Fruit fly (Drosophila melanogaster) whole organism, wandering third instar larva: ENCODE data around the gene Ask1.

Source experiments
- Abd-B ChIP-seq: fragments of >200 bp; optimal IDR thresholded peaks from 2 replicates; lab custom pipeline; 2017; ENCODE audit warnings: missing biosample characterization, missing genetic modification characterization
- CG9705 ChIP-seq: fragments of 200-800 bp; sonication (Bioruptor generic); optimal IDR thresholded peaks from 2 replicates; lab custom pipeline; 2018; ENCODE audit warnings: missing biosample characterization, mild to moderate bottlenecking, missing genetic modification characterization
- Dif ChIP-seq: fragments of 200-275, 200-300 bp; sonication (Bioruptor generic); optimal IDR thresholded peaks from 2 replicates; lab custom pipeline; 2018; ENCODE audit warnings: missing biosample characterization, missing genetic modification characterization; ENCODE audit not compliant: partially characterized antibody
- GATAd ChIP-seq: sonication (Bioruptor generic); optimal IDR thresholded peaks from 2 replicates; lab custom pipeline; 2016; ENCODE audit warnings: missing biosample characterization, missing genetic modification characterization
- Myc ChIP-seq: fragments of >200 bp; optimal IDR thresholded peaks from 2 replicates; lab custom pipeline; 2017
- N ChIP-seq: fragments of >200 bp; optimal IDR thresholded peaks from 2 replicates; lab custom pipeline; 2018; ENCODE audit warnings: missing biosample characterization, missing external identifiers, missing genetic modification characterization
- OdsH ChIP-seq: fragments of 200-800 bp; sonication (Bioruptor generic); optimal IDR thresholded peaks from 2 replicates; lab custom pipeline; 2016; ENCODE audit warnings: missing biosample characterization, mild to moderate bottlenecking, missing genetic modification characterization
- Rel ChIP-seq, 2 experiments: fragments of 200-800 bp; sonication (Bioruptor generic) in 1 of 2; optimal IDR thresholded peaks; 2 replicates in 1 of 2; 3 replicates in 1 of 2; lab custom pipeline; 2016 to 2019; ENCODE audit warnings: mild to moderate bottlenecking in 2 of 2, missing biosample characterization in 2 of 2, missing genetic modification characterization in 2 of 2, moderate library complexity in 1 of 2
- dmrt93B ChIP-seq: fragments of 200-800 bp; sonication (Bioruptor generic); optimal IDR thresholded peaks from 2 replicates; lab custom pipeline; 2018; ENCODE audit warnings: missing biosample characterization, mild to moderate bottlenecking, missing genetic modification characterization
- ey ChIP-seq: fragments of 200-800 bp; sonication (Bioruptor generic); optimal IDR thresholded peaks from 2 replicates; lab custom pipeline; 2016; ENCODE audit warnings: missing biosample characterization, missing genetic modification characterization
- pan ChIP-seq: fragments of >200 bp; optimal IDR thresholded peaks from 2 replicates; lab custom pipeline; 2017
- rgr ChIP-seq: fragments of 200-800 bp; sonication (Bioruptor generic); optimal IDR thresholded peaks from 3 replicates; lab custom pipeline; 2016; ENCODE audit warnings: missing biosample characterization, mild to moderate bottlenecking, missing genetic modification characterization
- tai ChIP-seq: sonication (Bioruptor generic); optimal IDR thresholded peaks from 2 replicates; lab custom pipeline; 2016; ENCODE audit warnings: missing biosample characterization, missing genetic modification characterization
- usp ChIP-seq: fragments of >200 bp; optimal IDR thresholded peaks from 2 replicates; lab custom pipeline; 2017; ENCODE audit warnings: missing biosample characterization, missing genetic modification characterization

- TF ChIP-seq ey (GFP tag; lab: Kevin White, UChicago): no peak
- no peak for TF ChIP-seq pan (lab: Kevin White, UChicago)
- no peak for TF ChIP-seq GATAd
- no peak for TF ChIP-seq CG9705 (GFP tag; lab: Kevin White, UChicago)
- TF ChIP-seq N: no peak
- no peak for TF ChIP-seq Abd-B (GFP tag; lab: Kevin White, UChicago)
- TF ChIP-seq tai: no peak
- no peak for TF ChIP-seq Myc (lab: Kevin White, UChicago)
- no peak for TF ChIP-seq usp (GFP tag; lab: Kevin White, UChicago)
- TF ChIP-seq dmrt93B (GFP tag; lab: Kevin White, UChicago): no peak
- no peak for TF ChIP-seq OdsH (GFP tag; lab: Kevin White, UChicago)
- TF ChIP-seq rgr (GFP tag; lab: Kevin White, UChicago): no peak
- TF ChIP-seq Dif: no peak
- TF ChIP-seq Rel (GFP tag; optimal IDR thresholded peaks at IDR 0.05; lab: Kevin White, UChicago): no peak
- no peak for TF ChIP-seq Rel (tag; optimal IDR thresholded peaks at IDR 0.05; lab: Kevin White, UChicago)
Measured at dm6 chr3R:19915312-19915711, 35.8 kb downstream of the Ask1 start, which contains the start of the genes Xport-A and Xport-B.
